Worm (Caenorhabditis elegans) whole organism, midembryonic: ENCODE data around the gene unc-7.

Experiments used
- flt-1 ChIP-seq: fragments of 200-800 bp; sonication (Bioruptor generic); IDR thresholded peaks from 2 replicates; pipeline ENCODE4 v1.3.6; 2022; ENCODE audit warnings: missing genetic modification characterization, missing compliant biosample characterization
- ref-1 ChIP-seq: fragments of 200-800 bp; sonication (Bioruptor generic); conservative IDR thresholded peaks from 2 replicates; pipeline ENCODE4 v1.3.6; 2022; ENCODE audit warnings: missing genetic modification reagents, missing genetic modification characterization, missing compliant biosample characterization
- ztf-29 ChIP-seq: fragments of 200-800 bp; sonication (Bioruptor generic); IDR thresholded peaks from 2 replicates; pipeline ENCODE4 v1.3.6; 2022; ENCODE audit warnings: missing genetic modification reagents, missing genetic modification characterization, missing compliant biosample characterization

DNA sequence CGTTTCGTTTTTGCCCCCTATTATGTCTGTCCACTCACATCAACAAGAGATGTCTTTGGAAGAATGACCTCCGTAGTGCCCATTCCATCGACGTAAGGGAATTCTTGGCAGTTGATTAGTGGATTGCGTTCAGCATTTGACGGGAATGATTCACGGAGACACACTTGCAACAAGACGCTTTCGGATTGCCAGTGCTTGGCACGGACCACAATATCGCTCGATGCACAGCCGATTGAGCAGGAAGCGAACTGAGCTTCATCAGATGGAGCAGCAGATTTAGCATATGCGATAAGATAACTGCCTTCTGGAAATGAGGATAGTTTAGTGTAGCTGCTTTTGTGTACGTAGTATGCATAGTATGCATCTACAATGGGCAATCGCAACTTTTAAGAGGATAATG, 44.1 kb downstream of the unc-7 start:
- TF ChIP-seq ref-1 (GFP tag; lab: Robert Waterston, UW) (no peak), flt-1 (GFP tag; lab: Robert Waterston, UW) (no peak), ztf-29 (no peak)
